Worm (Caenorhabditis elegans): ENCODE results near the gene npr-38.

The npr-38 gene

ce11 chrX:6275343-6275742 is 36.1 kb upstream of the npr-38 start (continued):
- TF ChIP-seq jun-1 (tag; optimal IDR thresholded peaks at IDR 0.05) = no peak
- no peak for TF ChIP-seq ztf-4 (tag; optimal IDR thresholded peaks at IDR 0.05)
- no peak for TF ChIP-seq F16B12.6 (tag; optimal IDR thresholded peaks at IDR 0.05)
- no peak for TF ChIP-seq lin-13 (GFP tag; optimal IDR thresholded peaks at IDR 0.05)
- peak; percentile 69 for TF ChIP-seq nhr-71 (tag; optimal IDR thresholded peaks at IDR 0.05)
- no peak for TF ChIP-seq egl-27 (tag; optimal IDR thresholded peaks at IDR 0.05)
- TF ChIP-seq zip-4 (GFP tag; optimal IDR thresholded peaks at IDR 0.05) = no peak
- no peak for TF ChIP-seq unc-98 (GFP tag; IDR thresholded peaks at IDR 0.05)
- TF ChIP-seq nhr-12 (tag; optimal IDR thresholded peaks at IDR 0.05) = no peak
- peak; percentile 10 for TF ChIP-seq tbx-2 (tag; optimal IDR thresholded peaks at IDR 0.05)
- TF ChIP-seq sup-37 (GFP tag; optimal IDR thresholded peaks at IDR 0.05) = no peak
- TF ChIP-seq unc-30 (tag; optimal IDR thresholded peaks at IDR 0.05) = no peak
- no peak for TF ChIP-seq snpc-4 (tag; optimal IDR thresholded peaks at IDR 0.05)
- TF ChIP-seq lin-14 (GFP tag; optimal IDR thresholded peaks at IDR 0.05) = peak; percentile 72
- TF ChIP-seq ceh-82 (tag; optimal IDR thresholded peaks at IDR 0.05) = no peak
- TF ChIP-seq egl-13 (tag; optimal IDR thresholded peaks at IDR 0.05) = no peak
- no peak for TF ChIP-seq hlh-17 (GFP tag; optimal IDR thresholded peaks at IDR 0.05; ENCODE audit: borderline replicate concordance)
- no peak for TF ChIP-seq skn-1 (tag; optimal IDR thresholded peaks at IDR 0.05)

- TF ChIP-seq irx-1 (tag; optimal IDR thresholded peaks at IDR 0.05) (peak; percentile 26), jun-1 (tag; optimal IDR thresholded peaks at IDR 0.05) (no peak)
Measured at ce11 chrX:6276701-6277100, 34.8 kb upstream of the npr-38 start.

- TF ChIP-seq lin-13 (GFP tag; optimal IDR thresholded peaks at IDR 0.05) (no peak), efl-1 (optimal IDR thresholded peaks at IDR 0.05) (no peak), efl-1 (GFP tag; optimal IDR thresholded peaks at IDR 0.05 in 1 of 2) (no peak), nhr-84 (tag; optimal IDR thresholded peaks at IDR 0.05) (no peak), fkh-4 (tag; optimal IDR thresholded peaks at IDR 0.05; ENCODE audit: borderline replicate concordance) (no peak), C04F5.9 (tag; optimal IDR thresholded peaks at IDR 0.05) (no peak), C34B4.2 (tag; optimal IDR thresholded peaks at IDR 0.05) (no peak), blmp-1 (tag; optimal IDR thresholded peaks at IDR 0.05) (peak; percentile 33), nhr-20 (tag; optimal IDR thresholded peaks at IDR 0.05) (peak; percentile 40), ceh-90 (tag; optimal IDR thresholded peaks at IDR 0.05) (no peak), ces-1 (GFP tag; optimal IDR thresholded peaks at IDR 0.05) (no peak), xbp-1 (tag; optimal IDR thresholded peaks at IDR 0.05) (no peak), lin-14 (GFP tag; optimal IDR thresholded peaks at IDR 0.05) (peak; percentile 70), hlh-4 (tag; optimal IDR thresholded peaks at IDR 0.05) (no peak), dpl-1 (GFP tag; optimal IDR thresholded peaks at IDR 0.05) (no peak), aly-2 (tag; optimal IDR thresholded peaks at IDR 0.05) (no peak), isw-1 (GFP tag; IDR thresholded peaks at IDR 0.05) (no peak), ceh-88 (GFP tag; IDR thresholded peaks at IDR 0.05) (no peak), irx-1 (tag; optimal IDR thresholded peaks at IDR 0.05) (no peak), unc-98 (GFP tag; IDR thresholded peaks at IDR 0.05) (no peak), nhr-71 (tag; optimal IDR thresholded peaks at IDR 0.05) (peak; percentile 26), ztf-11 (tag; optimal IDR thresholded peaks at IDR 0.05) (no peak), fkh-10 (GFP tag; optimal IDR thresholded peaks at IDR 0.05) (no peak), nhr-85 (tag) (peak; percentile 93), elt-3 (tag; optimal IDR thresholded peaks at IDR 0.05) (peak in 2 of 6 experiments; percentile 10 to 58), snu-23 (GFP tag; optimal IDR thresholded peaks at IDR 0.05) (peak; percentile 46), sox-4 (tag; optimal IDR thresholded peaks at IDR 0.05) (no peak)
Measured at ce11 chrX:6277252-6277651, 34.2 kb upstream of the npr-38 start.
